Worm (Caenorhabditis elegans) whole organism, L3 larva: ENCODE data around the gene C15C8.6.

Experiments used
- aly-2 ChIP-seq: fragments of 150-350 bp; optimal IDR thresholded peaks from 2 replicates; lab custom pipeline; 2014; ENCODE audit warnings: missing biosample characterization, missing genetic modification characterization
- ama-1 ChIP-seq: fragments of 150-350 bp; optimal IDR thresholded peaks from 2 replicates; lab custom pipeline; 2018
- ceh-82 ChIP-seq: fragments of 150-350 bp; optimal IDR thresholded peaks from 2 replicates; lab custom pipeline; 2014; ENCODE audit warnings: missing biosample characterization, missing genetic modification characterization
- ceh-9 ChIP-seq: sonication (generic microtip); optimal IDR thresholded peaks from 2 replicates; lab custom pipeline; 2018; ENCODE audit warnings: missing biosample characterization, missing genetic modification characterization
- elt-1 ChIP-seq: fragments of 150-350 bp; optimal IDR thresholded peaks from 2 replicates; lab custom pipeline; 2014; ENCODE audit warnings: missing biosample characterization, missing genetic modification characterization
- eor-1 ChIP-seq, 2 experiments: fragments of 150-350 bp; optimal IDR thresholded peaks; 2 replicates each; lab custom pipeline; 2014 to 2018; ENCODE audit warnings: missing biosample characterization in 2 of 2, missing genetic modification characterization in 2 of 2
- lin-15B ChIP-seq: fragments of 150-350 bp; optimal IDR thresholded peaks from 2 replicates; lab custom pipeline; 2014; ENCODE audit warnings: missing biosample characterization, missing genetic modification characterization
- lin-39 ChIP-seq: fragments of 150-350 bp; optimal IDR thresholded peaks from 2 replicates; lab custom pipeline; 2018; ENCODE audit warnings: missing biosample characterization, missing genetic modification reagents, missing genetic modification characterization
- nhr-25 ChIP-seq: sonication (generic microtip); optimal IDR thresholded peaks from 2 replicates; lab custom pipeline; 2017; ENCODE audit warnings: missing biosample characterization, missing genetic modification characterization
- nhr-28 ChIP-seq: fragments of 150-350 bp; optimal IDR thresholded peaks from 2 replicates; lab custom pipeline; 2014; ENCODE audit warnings: missing biosample characterization, missing genetic modification characterization

DNA sequence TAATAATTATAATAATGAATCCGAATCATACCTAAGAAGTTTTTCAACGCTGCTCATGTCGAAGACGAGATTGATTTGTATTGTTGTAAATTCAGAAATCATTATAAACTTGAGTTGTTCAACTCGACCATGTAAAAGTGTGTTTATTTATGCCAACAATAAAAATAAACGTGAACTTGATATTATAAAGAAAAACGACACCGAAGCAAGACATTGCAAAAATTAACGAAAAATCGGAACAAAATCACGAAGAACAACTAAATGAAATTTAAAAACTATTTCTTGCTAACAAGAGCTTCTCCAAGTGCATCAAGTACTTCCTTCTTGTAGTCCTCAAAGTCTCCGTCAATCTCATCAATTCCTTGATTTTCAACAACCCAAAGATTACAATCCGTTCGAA is 9.6 kb upstream of the C15C8.6 start, which contains the start of gene F18E2.15:
- TF ChIP-seq ceh-82 (no peak), elt-1 (no peak), lin-15B (tag; lab: Kevin White, UChicago) (no peak), ceh-9 (no peak), nhr-25 (tag; lab: Kevin White, UChicago) (no peak), eor-1 (tag; optimal IDR thresholded peaks at IDR 0.05; lab: Kevin White, UChicago) (no peak), nhr-28 (no peak), lin-39 (tag; lab: Kevin White, UChicago) (no peak), ama-1 (no peak), aly-2 (tag; lab: Kevin White, UChicago) (no peak)
